Worm (Caenorhabditis elegans) whole organism, L1 larva: Measurements from ENCODE around the gene C27A2.12.
A peak's percentile ranks its signal among the peaks of the same experiment; 100 is the strongest.

Experiments
- C34B4.2 ChIP-seq: sonication (generic microtip); optimal IDR thresholded peaks from 2 replicates; lab custom pipeline; 2017; ENCODE audit warnings: mild to moderate bottlenecking, missing genetic modification characterization, missing compliant biosample characterization
- F16B12.6 ChIP-seq: fragments of 150-350 bp; optimal IDR thresholded peaks from 2 replicates; lab custom pipeline; 2014; ENCODE audit warnings: missing biosample characterization, missing genetic modification characterization
- Y116A8C.19 ChIP-seq: sonication (generic microtip); optimal IDR thresholded peaks from 2 replicates; lab custom pipeline; 2016; ENCODE audit warnings: missing compliant biosample characterization, missing genetic modification characterization, borderline replicate concordance
- aha-1 ChIP-seq: fragments of 150-350 bp; optimal IDR thresholded peaks from 2 replicates; lab custom pipeline; 2014; ENCODE audit warnings: missing biosample characterization, missing genetic modification characterization
- ceh-63 ChIP-seq: fragments of 200-800 bp; sonication (Bioruptor generic); optimal IDR thresholded peaks from 2 replicates; lab custom pipeline; 2018; ENCODE audit warnings: mild to moderate bottlenecking, missing genetic modification characterization, missing compliant biosample characterization
- ceh-8 ChIP-seq: fragments of 200-800 bp; sonication (Bioruptor generic); optimal IDR thresholded peaks from 2 replicates; lab custom pipeline; 2018; ENCODE audit warnings: mild to moderate bottlenecking, missing genetic modification characterization, moderate library complexity, missing compliant biosample characterization
- ceh-82 ChIP-seq, 3 experiments: fragments of 150-350 bp in 1 of 3; sonication (generic microtip) in 2 of 3; optimal IDR thresholded peaks; 2 replicates each; lab custom pipeline; 2014 to 2017; ENCODE audit warnings: missing biosample characterization in 3 of 3, missing genetic modification characterization in 3 of 3
- ceh-88 ChIP-seq: fragments of 200-800 bp; sonication (Bioruptor generic); IDR thresholded peaks from 2 replicates; pipeline ENCODE4 v1.3.6; 2022; ENCODE audit warnings: missing genetic modification characterization, missing compliant biosample characterization
- ceh-90 ChIP-seq: sonication (generic microtip); optimal IDR thresholded peaks from 2 replicates; lab custom pipeline; 2016; ENCODE audit warnings: missing genetic modification characterization, missing compliant biosample characterization
- ces-1 ChIP-seq: fragments of 150-350 bp; optimal IDR thresholded peaks from 2 replicates; lab custom pipeline; 2014; ENCODE audit warnings: missing biosample characterization, missing genetic modification reagents, missing genetic modification characterization
- dpl-1 ChIP-seq, 3 experiments: fragments of 150-350 bp in 2 of 3; sonication (generic microtip) in 1 of 3; optimal IDR thresholded peaks; 2 replicates each; lab custom pipeline; 2014 to 2017; ENCODE audit warnings: missing biosample characterization in 3 of 3, missing genetic modification characterization in 3 of 3, missing genetic modification reagents in 3 of 3
- dsc-1 ChIP-seq: sonication (generic microtip); optimal IDR thresholded peaks from 2 replicates; lab custom pipeline; 2016; ENCODE audit warnings: mild to moderate bottlenecking, missing genetic modification characterization, missing compliant biosample characterization
- efl-1 ChIP-seq, 4 experiments: fragments of 150-350 bp; optimal IDR thresholded peaks in 3 of 4; peaks in 1 of 4; 1 replicate in 1 of 4; 2 replicates in 3 of 4; lab custom pipeline; 2014; ENCODE audit warnings: missing biosample characterization in 2 of 4, missing genetic modification characterization in 2 of 4, missing genetic modification reagents in 2 of 4
- efl-3 ChIP-seq: fragments of 200-800 bp; sonication (Bioruptor generic); optimal IDR thresholded peaks from 2 replicates; lab custom pipeline; 2018; ENCODE audit warnings: mild to moderate bottlenecking, missing genetic modification characterization, missing compliant biosample characterization
- egl-13 ChIP-seq: sonication (generic microtip); optimal IDR thresholded peaks from 2 replicates; lab custom pipeline; 2016; ENCODE audit warnings: missing genotype, missing genetic modification reagents, missing genetic modification characterization, missing compliant biosample characterization
- egl-27 ChIP-seq, 2 experiments: fragments of 150-350 bp in 1 of 2; sonication (generic microtip); optimal IDR thresholded peaks; 3 replicates each; lab custom pipeline; 2017 to 2018; ENCODE audit warnings: missing biosample characterization in 2 of 2, missing genetic modification characterization in 2 of 2, missing genetic modification reagents in 2 of 2
- elt-2 ChIP-seq: sonication (generic microtip); optimal IDR thresholded peaks from 2 replicates; lab custom pipeline; 2016; ENCODE audit warnings: missing genetic modification characterization, mild to moderate bottlenecking, inconsistent platforms, missing compliant biosample characterization, missing genetic modification reagents
- elt-3 ChIP-seq, 6 experiments: fragments of 150-350 bp in 1 of 6; sonication (generic microtip); optimal IDR thresholded peaks; 2 replicates each; lab custom pipeline; 2017 to 2018; ENCODE audit warnings: missing biosample characterization in 6 of 6, missing genetic modification characterization in 6 of 6, inconsistent platforms in 1 of 6
- ets-5 ChIP-seq: fragments of 200-800 bp; sonication (Bioruptor generic); IDR thresholded peaks from 2 replicates; pipeline ENCODE4 v1.3.6; 2022; ENCODE audit warnings: missing genetic modification characterization, missing compliant biosample characterization
- fkh-10 ChIP-seq: sonication (generic microtip); optimal IDR thresholded peaks from 2 replicates; lab custom pipeline; 2017; ENCODE audit warnings: missing biosample characterization, missing genetic modification reagents, missing genetic modification characterization
- hpl-2 ChIP-seq: fragments of 150-350 bp; optimal IDR thresholded peaks from 2 replicates; lab custom pipeline; 2014; ENCODE audit warnings: missing biosample characterization, missing genetic modification reagents, missing genetic modification characterization
- jun-1 ChIP-seq: fragments of 150-350 bp; optimal IDR thresholded peaks from 2 replicates; lab custom pipeline; 2014; ENCODE audit warnings: missing biosample characterization, missing genetic modification reagents, missing genetic modification characterization
- lin-35 ChIP-seq, 2 experiments: fragments of 150-350 bp; optimal IDR thresholded peaks; 2 replicates each; lab custom pipeline; 2014; ENCODE audit warnings: missing biosample characterization in 2 of 2, missing genetic modification characterization in 2 of 2, missing genetic modification reagents in 2 of 2
- mab-9 ChIP-seq: fragments of 200-800 bp; sonication (Bioruptor generic); IDR thresholded peaks from 2 replicates; pipeline ENCODE4 v1.3.6; 2022; ENCODE audit warnings: missing genetic modification reagents, missing genetic modification characterization, missing compliant biosample characterization
- mep-1 ChIP-seq: fragments of 150-350 bp; optimal IDR thresholded peaks from 2 replicates; lab custom pipeline; 2014; ENCODE audit warnings: missing biosample characterization, missing genetic modification characterization
- nhr-19 ChIP-seq: fragments of 200-800 bp; sonication (Bioruptor generic); conservative IDR thresholded peaks from 2 replicates; pipeline ENCODE4 v1.3.6; 2022; ENCODE audit warnings: missing genetic modification characterization, missing compliant biosample characterization
- nhr-20 ChIP-seq: sonication (generic microtip); optimal IDR thresholded peaks from 2 replicates; lab custom pipeline; 2016; ENCODE audit warnings: mild to moderate bottlenecking, missing genetic modification characterization, missing compliant biosample characterization
- nhr-237 ChIP-seq: fragments of 150-350 bp; optimal IDR thresholded peaks from 2 replicates; lab custom pipeline; 2014; ENCODE audit warnings: missing biosample characterization, missing genetic modification characterization
- nhr-28 ChIP-seq: fragments of 150-350 bp; optimal IDR thresholded peaks from 2 replicates; lab custom pipeline; 2014; ENCODE audit warnings: missing biosample characterization, missing genetic modification characterization
- nhr-47 ChIP-seq: sonication (generic microtip); optimal IDR thresholded peaks from 2 replicates; lab custom pipeline; 2016; ENCODE audit warnings: mild to moderate bottlenecking, missing genetic modification characterization, moderate library complexity, missing compliant biosample characterization
- nhr-71 ChIP-seq: sonication (generic microtip); optimal IDR thresholded peaks from 2 replicates; lab custom pipeline; 2016; ENCODE audit warnings: mild to moderate bottlenecking, missing genetic modification characterization, moderate library complexity, missing compliant biosample characterization
- nhr-76 ChIP-seq: sonication (generic microtip); optimal IDR thresholded peaks from 2 replicates; lab custom pipeline; 2017; ENCODE audit warnings: missing biosample characterization, missing genetic modification characterization
- nhr-77 ChIP-seq: fragments of 150-350 bp; optimal IDR thresholded peaks from 2 replicates; lab custom pipeline; 2014; ENCODE audit warnings: missing biosample characterization, missing genetic modification characterization
- nhr-90 ChIP-seq: sonication (generic microtip); optimal IDR thresholded peaks from 2 replicates; lab custom pipeline; 2016; ENCODE audit warnings: mild to moderate bottlenecking, missing genetic modification characterization, missing compliant biosample characterization; ENCODE audit not compliant: poor library complexity
- pax-3 ChIP-seq: fragments of 200-800 bp; sonication (Bioruptor generic); optimal IDR thresholded peaks from 2 replicates; lab custom pipeline; 2018; ENCODE audit warnings: mild to moderate bottlenecking, missing genetic modification characterization, moderate library complexity, missing compliant biosample characterization
- rnt-1 ChIP-seq: sonication (generic microtip); optimal IDR thresholded peaks from 2 replicates; lab custom pipeline; 2016; ENCODE audit warnings: mild to moderate bottlenecking, missing genetic modification characterization, moderate library complexity, missing compliant biosample characterization
- skn-1 ChIP-seq: fragments of 150-350 bp; optimal IDR thresholded peaks from 2 replicates; lab custom pipeline; 2014; ENCODE audit warnings: missing biosample characterization, missing genetic modification characterization
- snpc-4 ChIP-seq: fragments of 150-350 bp; optimal IDR thresholded peaks from 2 replicates; lab custom pipeline; 2014; ENCODE audit warnings: missing biosample characterization, missing genetic modification characterization
- sox-4 ChIP-seq: sonication (generic microtip); optimal IDR thresholded peaks from 2 replicates; lab custom pipeline; 2016; ENCODE audit warnings: missing genetic modification characterization, missing compliant biosample characterization
- sup-37 ChIP-seq: fragments of 200-800 bp; sonication (Bioruptor generic); optimal IDR thresholded peaks from 2 replicates; lab custom pipeline; 2018; ENCODE audit warnings: mild to moderate bottlenecking, missing genetic modification characterization, missing compliant biosample characterization
- swsn-7 ChIP-seq: sonication (generic microtip); optimal IDR thresholded peaks from 2 replicates; lab custom pipeline; 2016; ENCODE audit warnings: missing genetic modification characterization, missing compliant biosample characterization
- tbx-2 ChIP-seq: sonication (generic microtip); optimal IDR thresholded peaks from 2 replicates; lab custom pipeline; 2016; ENCODE audit warnings: missing genetic modification characterization, missing compliant biosample characterization
- tlp-1 ChIP-seq: fragments of 150-350 bp; optimal IDR thresholded peaks from 2 replicates; lab custom pipeline; 2014; ENCODE audit warnings: missing biosample characterization, missing genetic modification characterization
- unc-130 ChIP-seq: fragments of 150-350 bp; optimal IDR thresholded peaks from 2 replicates; lab custom pipeline; 2017; ENCODE audit warnings: missing biosample characterization, missing genetic modification characterization, inconsistent platforms
- unc-30 ChIP-seq: sonication (generic microtip); optimal IDR thresholded peaks from 2 replicates; lab custom pipeline; 2017; ENCODE audit warnings: missing biosample characterization, missing genetic modification characterization
- unc-62 ChIP-seq: fragments of 150-350 bp; optimal IDR thresholded peaks from 2 replicates; lab custom pipeline; 2014; ENCODE audit warnings: missing biosample characterization, missing genetic modification reagents, missing genetic modification characterization
- ztf-11 ChIP-seq, 2 experiments: sonication (generic microtip); optimal IDR thresholded peaks; 2 replicates each; lab custom pipeline; 2016 to 2017; ENCODE audit warnings: missing genetic modification characterization in 2 of 2, missing biosample characterization in 1 of 2, missing compliant biosample characterization in 1 of 2
- ztf-4 ChIP-seq: fragments of 150-350 bp; optimal IDR thresholded peaks from 2 replicates; lab custom pipeline; 2014; ENCODE audit warnings: missing biosample characterization, missing genetic modification characterization

Gene C27A2.12

ce11 chrII:5066967-5067366 lies 9.0 kb upstream of the C27A2.12 start (continued):
- TF ChIP-seq efl-1 (optimal IDR thresholded peaks at IDR 0.05; lab: Kevin White, UChicago) (no peak), efl-1 (GFP tag; optimal IDR thresholded peaks at IDR 0.05 in 1 of 2; lab: Kevin White, UChicago) (no peak), sox-4 (tag; lab: Kevin White, UChicago) (peak; percentile 2), dpl-1 (GFP tag; optimal IDR thresholded peaks at IDR 0.05; lab: Kevin White, UChicago) (no peak), nhr-71 (peak; percentile 8), F16B12.6 (tag; lab: Kevin White, UChicago) (no peak), dsc-1 (tag; lab: Kevin White, UChicago) (peak; percentile 92), mep-1 (tag; lab: Kevin White, UChicago) (no peak)

DNA sequence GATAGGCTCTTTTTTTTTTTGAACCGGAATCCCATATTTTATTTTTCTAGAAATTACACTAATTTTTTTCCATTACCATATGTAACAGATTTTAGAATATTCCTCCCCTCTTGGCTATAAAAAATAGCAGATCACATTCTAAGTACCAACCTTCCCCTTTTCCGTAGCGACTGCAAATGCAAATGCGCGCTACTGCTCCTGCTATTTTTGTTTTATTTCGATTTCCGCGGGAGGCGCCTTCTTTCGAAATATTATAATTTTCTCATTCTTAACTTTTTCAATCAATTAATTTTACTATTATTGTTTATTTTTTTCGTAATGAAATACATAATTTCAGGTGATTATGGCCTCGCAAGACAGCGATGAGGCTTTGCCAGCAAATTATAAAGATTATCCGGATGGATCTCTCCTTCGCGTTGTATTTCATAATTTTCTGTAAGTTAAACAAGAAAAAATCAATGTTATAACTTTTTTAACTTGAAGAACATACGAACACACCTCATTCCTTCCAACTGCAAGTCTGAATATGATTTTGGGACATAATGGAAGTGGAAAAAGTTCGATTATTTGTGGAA lies 3.9 kb upstream of the C27A2.12 start, which contains the start of gene smc-5:
Gene smc-5, plus strand, starts transcription at position 332 of the 575 bp plus-strand sequence.
- no peak for TF ChIP-seq ztf-4 (tag; lab: Kevin White, UChicago)
- TF ChIP-seq snpc-4 (tag; lab: Kevin White, UChicago), result peak; percentile 63
- peak; percentile 82 to 91 (median 84) for TF ChIP-seq dpl-1 (GFP tag; optimal IDR thresholded peaks at IDR 0.05; lab: Kevin White, UChicago)
- TF ChIP-seq mab-9, result no peak
- peak; percentile 59 for TF ChIP-seq swsn-7 (tag; lab: Kevin White, UChicago)
- no peak for TF ChIP-seq Y116A8C.19 (tag; lab: Kevin White, UChicago)
- TF ChIP-seq hpl-2 (GFP tag; lab: Kevin White, UChicago), result peak; percentile 8
- TF ChIP-seq elt-2 (tag; lab: Kevin White, UChicago), result no peak
- TF ChIP-seq pax-3 (tag; lab: Kevin White, UChicago), result peak; percentile 53
- TF ChIP-seq nhr-47 (tag; lab: Kevin White, UChicago), result peak; percentile 73
- TF ChIP-seq ceh-88 (GFP tag; lab: Robert Waterston, UW), result peak; percentile 46; the same call in 1 of the 2 replicates
- peak; percentile 56 for TF ChIP-seq nhr-19 (GFP tag; lab: Robert Waterston, UW)
- peak; percentile 84 to 94 for TF ChIP-seq lin-35 (GFP tag; optimal IDR thresholded peaks at IDR 0.05; lab: Kevin White, UChicago)
- TF ChIP-seq unc-30, result no peak
- no peak for TF ChIP-seq aha-1 (tag; lab: Kevin White, UChicago)
- peak in 1 of 2 experiments; percentile 48 for TF ChIP-seq ztf-11 (tag; optimal IDR thresholded peaks at IDR 0.05; lab: Kevin White, UChicago)
- no peak for TF ChIP-seq egl-13
- TF ChIP-seq ets-5 (GFP tag; lab: Robert Waterston, UW), result no peak
- TF ChIP-seq jun-1, result peak; percentile 32
- TF ChIP-seq nhr-77 (tag; lab: Kevin White, UChicago), result peak; percentile 62
- peak in 2 of 3 experiments; percentile 37 to 79 for TF ChIP-seq ceh-82 (tag; optimal IDR thresholded peaks at IDR 0.05; lab: Kevin White, UChicago)
- TF ChIP-seq tlp-1 (tag; lab: Kevin White, UChicago), result no peak
- TF ChIP-seq unc-62, result no peak
- peak; percentile 66 for TF ChIP-seq nhr-20 (tag; lab: Kevin White, UChicago)
- peak; percentile 57 for TF ChIP-seq tbx-2
- TF ChIP-seq nhr-28 (tag; lab: Kevin White, UChicago), result no peak
- peak; percentile 69 for TF ChIP-seq mep-1 (tag; lab: Kevin White, UChicago)
- TF ChIP-seq nhr-76 (tag; lab: Kevin White, UChicago), result no peak
- TF ChIP-seq sup-37 (GFP tag; lab: Kevin White, UChicago), result no peak
- TF ChIP-seq sox-4 (tag; lab: Kevin White, UChicago), result peak; percentile 16
- no peak for TF ChIP-seq ces-1 (GFP tag; lab: Kevin White, UChicago)
- TF ChIP-seq nhr-90 (tag; lab: Kevin White, UChicago), result peak; percentile 60
- no peak for TF ChIP-seq egl-27 (tag; optimal IDR thresholded peaks at IDR 0.05; lab: Kevin White, UChicago)
- peak; percentile 24 for TF ChIP-seq fkh-10 (GFP tag; lab: Kevin White, UChicago)
- peak; percentile 89 for TF ChIP-seq skn-1 (tag; lab: Kevin White, UChicago)
- TF ChIP-seq nhr-71, result peak; percentile 75
- peak in 1 of 6 experiments; percentile 80 for TF ChIP-seq elt-3 (tag; optimal IDR thresholded peaks at IDR 0.05; lab: Kevin White, UChicago)
- TF ChIP-seq rnt-1, result peak; percentile 82
- TF ChIP-seq ceh-8 (GFP tag; lab: Kevin White, UChicago), result no peak
- no peak for TF ChIP-seq nhr-237 (tag; lab: Kevin White, UChicago)
- peak; percentile 45 for TF ChIP-seq unc-130 (tag; lab: Kevin White, UChicago)
- no peak for TF ChIP-seq ceh-63 (GFP tag; lab: Kevin White, UChicago)
- TF ChIP-seq ceh-90 (tag; lab: Kevin White, UChicago), result no peak
- no peak for TF ChIP-seq C34B4.2 (tag; lab: Kevin White, UChicago)
- no peak for TF ChIP-seq efl-3 (GFP tag; lab: Kevin White, UChicago)
- peak; percentile 39 for TF ChIP-seq dsc-1 (tag; lab: Kevin White, UChicago)
- peak; percentile 65 for TF ChIP-seq F16B12.6 (tag; lab: Kevin White, UChicago)
